Fruit fly (Drosophila melanogaster) whole organism, embryonic: ENCODE results near the gene Adsl.

Experiments
- Antp ChIP-seq: fragments of 200-800 bp; sonication (Bioruptor generic); optimal IDR thresholded peaks from 3 replicates; lab custom pipeline; 2016; ENCODE audit warnings: missing biosample characterization, missing genetic modification characterization
- Awh ChIP-seq: fragments of 200-800 bp; sonication (Bioruptor generic); IDR thresholded peaks from 2 replicates; pipeline ENCODE4, ENCODE4 v1.3.6; 2022; ENCODE audit warnings: missing biosample characterization, missing genetic modification characterization
- BtbVII ChIP-seq: fragments of 200-800 bp; sonication (Bioruptor generic); optimal IDR thresholded peaks from 3 replicates; lab custom pipeline; 2017; ENCODE audit warnings: missing biosample characterization, mild to moderate bottlenecking, missing genetic modification characterization
- CG10321 ChIP-seq: fragments of 200-800 bp; sonication (Bioruptor generic); IDR thresholded peaks from 2 replicates; pipeline ENCODE4 v1.3.6; 2022; ENCODE audit warnings: missing biosample characterization, missing genetic modification characterization
- CG10543 ChIP-seq: fragments of 200-800 bp; sonication (Bioruptor generic); optimal IDR thresholded peaks from 3 replicates; lab custom pipeline; 2017; ENCODE audit warnings: missing biosample characterization, mild to moderate bottlenecking, missing genetic modification characterization, moderate library complexity
- CG11093 ChIP-seq: fragments of 200-800 bp; sonication (Bioruptor generic); IDR thresholded peaks from 3 replicates; pipeline ENCODE4 v1.3.6; 2022; ENCODE audit warnings: missing biosample characterization, missing genetic modification characterization
- CG11247 ChIP-seq: fragments of 200-800 bp; sonication (Bioruptor generic); IDR thresholded peaks from 2 replicates; pipeline ENCODE4 v1.3.6; 2022; ENCODE audit warnings: missing biosample characterization, missing genetic modification characterization
- CG12071 ChIP-seq: fragments of 200-800 bp; sonication (Bioruptor generic); optimal IDR thresholded peaks from 3 replicates; lab custom pipeline; 2018; ENCODE audit warnings: missing biosample characterization, mild to moderate bottlenecking, missing genetic modification characterization
- CG13424 ChIP-seq: fragments of 200-800 bp; sonication (Bioruptor generic); optimal IDR thresholded peaks from 2 replicates; lab custom pipeline; 2019; ENCODE audit warnings: missing biosample characterization, mild to moderate bottlenecking, missing genetic modification characterization, moderate library complexity
- CG14050 ChIP-seq: fragments of 200-800 bp; sonication (Bioruptor generic); IDR thresholded peaks from 3 replicates; pipeline ENCODE4 v1.3.6; 2022; ENCODE audit warnings: missing biosample characterization, missing genetic modification characterization
- CG14441 ChIP-seq: fragments of 200-800 bp; sonication (Bioruptor generic); IDR thresholded peaks from 2 replicates; pipeline ENCODE4 v1.3.6; 2022; ENCODE audit warnings: missing biosample characterization, missing genetic modification characterization
- CG14965 ChIP-seq: fragments of 200-800 bp; sonication (Bioruptor generic); optimal IDR thresholded peaks from 2 replicates; lab custom pipeline; 2016; ENCODE audit warnings: missing biosample characterization, missing genetic modification characterization, borderline replicate concordance
- CG15011 ChIP-seq: fragments of 200-800 bp; sonication (Bioruptor generic); optimal IDR thresholded peaks from 3 replicates; lab custom pipeline; 2018; ENCODE audit warnings: missing biosample characterization, mild to moderate bottlenecking, missing genetic modification characterization
- CG15479 ChIP-seq: fragments of 200-800 bp; sonication (Bioruptor generic); optimal IDR thresholded peaks from 3 replicates; lab custom pipeline; 2019; ENCODE audit warnings: missing biosample characterization, mild to moderate bottlenecking, missing genetic modification characterization, moderate library complexity
- CG15696 ChIP-seq: fragments of 200-800 bp; sonication (Bioruptor generic); optimal IDR thresholded peaks from 2 replicates; lab custom pipeline; 2019; ENCODE audit warnings: missing biosample characterization, mild to moderate bottlenecking, missing genetic modification characterization, moderate library complexity
- CG17829 ChIP-seq: fragments of 200-800 bp; optimal IDR thresholded peaks from 2 replicates; lab custom pipeline; 2019; ENCODE audit warnings: missing biosample characterization, mild to moderate bottlenecking, missing genetic modification characterization, moderate library complexity
- CG2129 ChIP-seq: fragments of 200-800 bp; sonication (Bioruptor generic); IDR thresholded peaks from 2 replicates; pipeline ENCODE4 v1.3.6; 2022; ENCODE audit warnings: missing biosample characterization, missing genetic modification characterization; ENCODE audit not compliant: partially characterized antibody
- CG32772 ChIP-seq: fragments of 200-800 bp; sonication (Bioruptor generic); IDR thresholded peaks from 2 replicates; pipeline ENCODE4 v1.3.6; 2022; ENCODE audit warnings: missing biosample characterization, missing genetic modification characterization
- CG3407 ChIP-seq: fragments of 200-800 bp; sonication (Bioruptor generic); optimal IDR thresholded peaks from 2 replicates; lab custom pipeline; 2018; ENCODE audit warnings: missing biosample characterization, mild to moderate bottlenecking, missing genetic modification characterization
- CG6272 ChIP-seq: fragments of 200-800 bp; sonication (Bioruptor generic); IDR thresholded peaks from 2 replicates; pipeline ENCODE4 v1.3.6; 2022; ENCODE audit warnings: missing biosample characterization, missing genetic modification characterization
- CG8478 ChIP-seq: fragments of >200 bp; optimal IDR thresholded peaks from 2 replicates; lab custom pipeline; 2018
- CG9817 ChIP-seq: fragments of 200-800 bp; sonication (Bioruptor generic); optimal IDR thresholded peaks from 2 replicates; lab custom pipeline; 2018; ENCODE audit warnings: missing biosample characterization, mild to moderate bottlenecking, missing genetic modification characterization, moderate library complexity
- Camta ChIP-seq: fragments of 200-800 bp; sonication (Bioruptor generic); optimal IDR thresholded peaks from 2 replicates; lab custom pipeline; 2016; ENCODE audit warnings: missing biosample characterization, missing genetic modification characterization
- D19A ChIP-seq: fragments of 200-800 bp; optimal IDR thresholded peaks from 3 replicates; lab custom pipeline; 2019; ENCODE audit warnings: missing biosample characterization, mild to moderate bottlenecking, missing genetic modification characterization, moderate library complexity
- Dip2 ChIP-seq: fragments of 200-800 bp; sonication (Bioruptor generic); IDR thresholded peaks from 2 replicates; pipeline ENCODE4 v1.3.6; 2022; ENCODE audit warnings: missing biosample characterization, missing genetic modification characterization
- Eip74EF ChIP-seq, 2 experiments: fragments of 200-800 bp in 1 of 2; fragments of >200 bp in 1 of 2; sonication (Bioruptor generic) in 1 of 2; optimal IDR thresholded peaks; 2 replicates each; lab custom pipeline; 2017 to 2019; ENCODE audit warnings: missing biosample characterization in 2 of 2, missing genetic modification characterization in 2 of 2, mild to moderate bottlenecking in 1 of 2, moderate library complexity in 1 of 2
- Gug ChIP-seq: fragments of 200-800 bp; sonication (Bioruptor generic); IDR thresholded peaks from 4 replicates; pipeline ENCODE4 v1.3.6; 2022; ENCODE audit warnings: missing biosample characterization, missing genetic modification characterization
- HmgD ChIP-seq: fragments of 200-800 bp; sonication (Bioruptor generic); optimal IDR thresholded peaks from 3 replicates; lab custom pipeline; 2016; ENCODE audit warnings: missing biosample characterization, missing genetic modification characterization
- Hsf ChIP-seq: fragments of 200-800 bp; sonication (Bioruptor generic); optimal IDR thresholded peaks from 3 replicates; lab custom pipeline; 2016; ENCODE audit warnings: missing biosample characterization, missing genetic modification characterization
- Mes4 ChIP-seq: fragments of 200-800 bp; sonication (Bioruptor generic); optimal IDR thresholded peaks from 2 replicates; lab custom pipeline; 2016; ENCODE audit warnings: missing biosample characterization, missing genetic modification characterization
- NC2α ChIP-seq: fragments of 200-800 bp; sonication (Bioruptor generic); optimal IDR thresholded peaks from 2 replicates; lab custom pipeline; 2016; ENCODE audit warnings: missing biosample characterization, missing genetic modification characterization
- NC2β ChIP-seq: fragments of 200-800 bp; sonication (Bioruptor generic); optimal IDR thresholded peaks from 2 replicates; lab custom pipeline; 2016; ENCODE audit warnings: missing biosample characterization, missing genetic modification characterization
- NK7.1 ChIP-seq: fragments of 200-800 bp; sonication (Bioruptor generic); optimal IDR thresholded peaks from 3 replicates; lab custom pipeline; 2016; ENCODE audit warnings: missing biosample characterization, missing genetic modification characterization
- Poxn ChIP-seq: fragments of 200-800 bp; sonication (Bioruptor generic); IDR thresholded peaks from 2 replicates; pipeline ENCODE4 v1.3.6; 2022; ENCODE audit warnings: missing biosample characterization, missing genetic modification characterization
- Vsx1 ChIP-seq: fragments of 200-800 bp; sonication (Bioruptor generic); optimal IDR thresholded peaks from 2 replicates; lab custom pipeline; 2017; ENCODE audit warnings: missing biosample characterization, mild to moderate bottlenecking, missing genetic modification characterization, missing genetic modification reagents
- az2 ChIP-seq: fragments of 200-800 bp; sonication (Bioruptor generic); optimal IDR thresholded peaks from 3 replicates; lab custom pipeline; 2016; ENCODE audit warnings: missing biosample characterization, missing genetic modification characterization
- da ChIP-seq: fragments of 200-800 bp; sonication (Bioruptor generic); optimal IDR thresholded peaks from 2 replicates; lab custom pipeline; 2016; ENCODE audit warnings: missing biosample characterization, missing genetic modification characterization
- dmrt99B ChIP-seq: fragments of 200-800 bp; sonication (Bioruptor generic); optimal IDR thresholded peaks from 2 replicates; lab custom pipeline; 2018; ENCODE audit warnings: missing biosample characterization, mild to moderate bottlenecking, missing genetic modification characterization, moderate library complexity
- eve ChIP-seq, 2 experiments: fragments of >200 bp; optimal IDR thresholded peaks; 2 replicates each; lab custom pipeline; 2017; ENCODE audit warnings: missing biosample characterization in 2 of 2, missing genetic modification characterization in 2 of 2
- fu2 ChIP-seq: fragments of 200-800 bp; sonication (Bioruptor generic); optimal IDR thresholded peaks from 2 replicates; lab custom pipeline; 2016; ENCODE audit warnings: missing biosample characterization, missing genetic modification characterization
- grn ChIP-seq: fragments of 200-800 bp; sonication (Bioruptor generic); optimal IDR thresholded peaks from 3 replicates; lab custom pipeline; 2017; ENCODE audit warnings: missing biosample characterization, missing genetic modification characterization
- knrl ChIP-seq: fragments of 200-800 bp; sonication (Bioruptor generic); IDR thresholded peaks from 3 replicates; pipeline ENCODE4 v1.3.6; 2022; ENCODE audit warnings: missing biosample characterization, missing genetic modification characterization; ENCODE audit not compliant: partially characterized antibody
- maf-S ChIP-seq: fragments of 200-800 bp; sonication (Bioruptor generic); optimal IDR thresholded peaks from 2 replicates; lab custom pipeline; 2016; ENCODE audit warnings: missing biosample characterization, missing genetic modification characterization
- onecut ChIP-seq: fragments of 200-800 bp; sonication (Bioruptor generic); IDR thresholded peaks from 2 replicates; pipeline ENCODE4 v1.3.6; 2022; ENCODE audit warnings: missing biosample characterization, missing genetic modification characterization
- pnt ChIP-seq: fragments of 200-800 bp; sonication (Bioruptor generic); optimal IDR thresholded peaks from 3 replicates; lab custom pipeline; 2016; ENCODE audit warnings: missing biosample characterization, missing genetic modification characterization
- row ChIP-seq: fragments of 200-800 bp; sonication (Bioruptor generic); IDR thresholded peaks from 3 replicates; pipeline ENCODE4 v1.3.6; 2022; ENCODE audit warnings: missing biosample characterization, missing genetic modification characterization
- sima ChIP-seq: fragments of 200-800 bp; sonication (Bioruptor generic); optimal IDR thresholded peaks from 2 replicates; lab custom pipeline; 2016; ENCODE audit warnings: missing biosample characterization, missing genetic modification characterization
- slp2 ChIP-seq: fragments of 200-800 bp; sonication (Bioruptor generic); optimal IDR thresholded peaks from 2 replicates; lab custom pipeline; 2016; ENCODE audit warnings: missing biosample characterization, missing genetic modification characterization
- sob ChIP-seq: fragments of 200-800 bp; sonication (Bioruptor generic); IDR thresholded peaks from 2 replicates; pipeline ENCODE4 v1.3.6; 2022; ENCODE audit warnings: missing biosample characterization, missing genetic modification characterization
- unpg ChIP-seq: fragments of 200-800 bp; sonication (Bioruptor generic); optimal IDR thresholded peaks from 3 replicates; lab custom pipeline; 2018; ENCODE audit warnings: missing biosample characterization, mild to moderate bottlenecking, missing genetic modification characterization, moderate library complexity

Gene Adsl

dm6 chr3R:16996059-16996959, 24.6 kb downstream of the Adsl start, which contains the start of the genes EMC2A and CG3534 (continued):
- TF ChIP-seq CG2129 (GFP tag; lab: Robert Waterston, UW) (no peak), BtbVII (GFP tag; lab: Kevin White, UChicago) (no peak), knrl (GFP tag; lab: Robert Waterston, UW) (no peak), Poxn (GFP tag; lab: Robert Waterston, UW) (no peak), Hsf (GFP tag; lab: Kevin White, UChicago) (no peak), row (GFP tag; lab: Robert Waterston, UW) (no peak), da (GFP tag; lab: Kevin White, UChicago) (no peak), D19A (tag; lab: Kevin White, UChicago) (peak; percentile 37), NK7.1 (peak; percentile 3), sob (GFP tag; lab: Robert Waterston, UW) (no peak), CG8478 (lab: Kevin White, UChicago) (no peak), CG32772 (GFP tag; lab: Robert Waterston, UW) (no peak), NC2β (GFP tag; lab: Kevin White, UChicago) (no peak), fu2 (GFP tag; lab: Kevin White, UChicago) (no peak), CG10321 (no peak), eve (GFP tag; optimal IDR thresholded peaks at IDR 0.05; lab: Kevin White, UChicago) (no peak), onecut (GFP tag; lab: Robert Waterston, UW) (no peak), grn (GFP tag; lab: Kevin White, UChicago) (peak; percentile 12), Vsx1 (GFP tag; lab: Kevin White, UChicago) (no peak), slp2 (GFP tag; lab: Kevin White, UChicago) (no peak), dmrt99B (tag; lab: Kevin White, UChicago) (no peak), CG11247 (GFP tag; lab: Robert Waterston, UW) (no peak), CG14050 (no peak), CG14965 (GFP tag; lab: Kevin White, UChicago) (no peak), CG10543 (GFP tag; lab: Kevin White, UChicago) (no peak), az2 (GFP tag; lab: Kevin White, UChicago) (no peak), Camta (no peak), sima (GFP tag; lab: Kevin White, UChicago) (no peak), Mes4 (no peak), CG13424 (tag; lab: Kevin White, UChicago) (no peak), maf-S (GFP tag; lab: Kevin White, UChicago) (peak; percentile 17), CG9817 (tag; lab: Kevin White, UChicago) (no peak), CG12071 (no peak), unpg (GFP tag; lab: Kevin White, UChicago) (no peak), CG15011 (GFP tag; lab: Kevin White, UChicago) (no peak), CG17829 (tag; lab: Kevin White, UChicago) (peak; percentile 51), pnt (no peak), NC2α (GFP tag; lab: Kevin White, UChicago) (no peak), Dip2 (GFP tag; lab: Robert Waterston, UW) (no peak), Gug (GFP tag; lab: Robert Waterston, UW) (no peak), CG14441 (peak; percentile 23; the same call in 1 of the 2 replicates), Antp (peak; percentile 33), HmgD (GFP tag; lab: Kevin White, UChicago) (no peak), CG6272 (GFP tag; lab: Robert Waterston, UW) (no peak), Awh (GFP tag; lab: Robert Waterston, UW) (0 out of 2 replicates have a peak, but pooled peaks have one; percentile 18), CG15479 (GFP tag; lab: Kevin White, UChicago) (no peak), CG15696 (tag; lab: Kevin White, UChicago) (peak; percentile 2), Eip74EF (GFP tag; optimal IDR thresholded peaks at IDR 0.05; lab: Kevin White, UChicago) (peak in 1 of 2 experiments; percentile 56), CG11093 (GFP tag; lab: Robert Waterston, UW) (no peak), CG3407 (no peak)
